Worm (Caenorhabditis elegans) whole organism, young adult: ENCODE data around the gene slc-36.5.

Experiments
- F49E8.2 ChIP-seq: sonication (generic microtip); optimal IDR thresholded peaks from 3 replicates; lab custom pipeline; 2017; ENCODE audit warnings: missing genetic modification characterization, mild to moderate bottlenecking, missing compliant biosample characterization, antibody characterized with exemption, moderate library complexity; ENCODE audit not compliant: insufficient read depth
- nfya-1 ChIP-seq: sonication (generic microtip); optimal IDR thresholded peaks from 2 replicates; lab custom pipeline; 2017; ENCODE audit warnings: antibody characterized with exemption, missing compliant biosample characterization, missing genetic modification characterization, borderline replicate concordance; ENCODE audit not compliant: insufficient read depth
- snpc-4 ChIP-seq, 5 experiments: fragments of 150-350 bp in 1 of 5; sonication (generic microtip) in 4 of 5; optimal IDR thresholded peaks; 2 replicates each; lab custom pipeline; 2014 to 2018; ENCODE audit warnings: missing genetic modification characterization in 5 of 5, missing biosample characterization in 3 of 5, antibody characterized with exemption in 2 of 5, mild to moderate bottlenecking in 2 of 5, missing compliant biosample characterization in 2 of 5, missing genotype in 2 of 5, moderate library complexity in 2 of 5, missing genetic modification reagents in 1 of 5

ce11 chrII:6823233-6823632 lies 53.6 kb downstream of the slc-36.5 start:
- TF ChIP-seq snpc-4 (GFP tag; optimal IDR thresholded peaks at IDR 0.05; lab: Kevin White, UChicago): no peak
- TF ChIP-seq snpc-4 (tag; optimal IDR thresholded peaks at IDR 0.05; lab: Kevin White, UChicago): no peak
- TF ChIP-seq nfya-1: no peak
- TF ChIP-seq F49E8.2 (tag; lab: Kevin White, UChicago): no peak
